Fruit fly (Drosophila melanogaster) Kc167 (cell line): Measurements from ENCODE around the gene CG32971.

ENCODE experiments used
- h ChIP-seq: fragments of >200 bp; optimal IDR thresholded peaks from 3 replicates; lab custom pipeline; 2018; ENCODE audit warnings: missing external identifiers
- insv ChIP-seq: fragments of >200 bp; optimal IDR thresholded peaks from 3 replicates; lab custom pipeline; 2018; ENCODE audit warnings: missing external identifiers
- psq ChIP-seq: fragments of >200 bp; optimal IDR thresholded peaks from 2 replicates; lab custom pipeline; 2017; ENCODE audit warnings: missing external identifiers

- TF ChIP-seq insv (lab: Kevin White, UChicago) (no peak), h (lab: Kevin White, UChicago) (no peak), psq (lab: Kevin White, UChicago) (no peak)
Observed at dm6 chr2L:14247853-14248252, 26.8 kb upstream of the CG32971 start.
